Worm (Caenorhabditis elegans) whole organism, midembryonic: ENCODE measurements around the gene srx-110.

Source experiments
- T22C8.4 ChIP-seq: fragments of 200-800 bp; sonication (Bioruptor generic); IDR thresholded peaks from 2 replicates; pipeline ENCODE4 v1.3.6; 2022; ENCODE audit warnings: missing genetic modification characterization, missing compliant biosample characterization
- flt-1 ChIP-seq: fragments of 200-800 bp; sonication (Bioruptor generic); IDR thresholded peaks from 2 replicates; pipeline ENCODE4 v1.3.6; 2022; ENCODE audit warnings: missing genetic modification characterization, missing compliant biosample characterization
- klf-2 ChIP-seq: fragments of 200-800 bp; sonication (Bioruptor generic); conservative IDR thresholded peaks from 2 replicates; pipeline ENCODE4 v1.3.6; 2022; ENCODE audit warnings: missing genetic modification reagents, missing genetic modification characterization, missing compliant biosample characterization
- med-1 ChIP-seq: sonication (generic microtip); optimal IDR thresholded peaks from 2 replicates; lab custom pipeline; 2017; ENCODE audit warnings: missing genetic modification characterization, mild to moderate bottlenecking, missing compliant biosample characterization, antibody characterized with exemption, missing genetic modification reagents; ENCODE audit not compliant: insufficient read depth
- ref-1 ChIP-seq: fragments of 200-800 bp; sonication (Bioruptor generic); conservative IDR thresholded peaks from 2 replicates; pipeline ENCODE4 v1.3.6; 2022; ENCODE audit warnings: missing genetic modification reagents, missing genetic modification characterization, missing compliant biosample characterization
- ztf-29 ChIP-seq: fragments of 200-800 bp; sonication (Bioruptor generic); IDR thresholded peaks from 2 replicates; pipeline ENCODE4 v1.3.6; 2022; ENCODE audit warnings: missing genetic modification reagents, missing genetic modification characterization, missing compliant biosample characterization

DNA sequence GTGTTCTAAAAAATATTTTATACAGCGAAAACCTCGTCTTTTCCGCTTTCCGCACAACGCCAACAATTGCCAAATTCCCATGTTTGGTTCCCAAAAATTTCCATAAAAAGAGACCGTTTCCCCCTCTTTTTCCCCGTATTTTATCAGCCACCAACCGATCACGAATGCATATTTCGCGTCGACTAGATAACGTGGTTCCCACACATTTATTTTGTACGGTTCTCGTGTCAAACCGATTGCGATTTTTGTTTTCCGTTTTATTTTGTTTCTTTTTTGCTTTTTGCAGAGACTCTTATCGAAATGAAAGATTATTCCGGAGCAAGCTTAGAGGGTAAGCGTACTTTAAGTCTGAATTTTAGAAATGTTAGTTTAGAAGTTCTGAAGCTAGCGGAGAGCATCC is 11.7 kb downstream of the srx-110 start, which contains the start of gene C46E10.3:
- TF ChIP-seq klf-2 (GFP tag; lab: Robert Waterston, UW) (no peak), flt-1 (GFP tag; lab: Robert Waterston, UW) (no peak), med-1 (GFP tag; lab: Kevin White, UChicago) (no peak), ref-1 (GFP tag; lab: Robert Waterston, UW) (no peak), T22C8.4 (GFP tag; lab: Robert Waterston, UW) (no peak), ztf-29 (GFP tag; lab: Robert Waterston, UW) (no peak)
